Worm (Caenorhabditis elegans): ENCODE measurements around the gene hlh-8.

Gene hlh-8

DNA sequence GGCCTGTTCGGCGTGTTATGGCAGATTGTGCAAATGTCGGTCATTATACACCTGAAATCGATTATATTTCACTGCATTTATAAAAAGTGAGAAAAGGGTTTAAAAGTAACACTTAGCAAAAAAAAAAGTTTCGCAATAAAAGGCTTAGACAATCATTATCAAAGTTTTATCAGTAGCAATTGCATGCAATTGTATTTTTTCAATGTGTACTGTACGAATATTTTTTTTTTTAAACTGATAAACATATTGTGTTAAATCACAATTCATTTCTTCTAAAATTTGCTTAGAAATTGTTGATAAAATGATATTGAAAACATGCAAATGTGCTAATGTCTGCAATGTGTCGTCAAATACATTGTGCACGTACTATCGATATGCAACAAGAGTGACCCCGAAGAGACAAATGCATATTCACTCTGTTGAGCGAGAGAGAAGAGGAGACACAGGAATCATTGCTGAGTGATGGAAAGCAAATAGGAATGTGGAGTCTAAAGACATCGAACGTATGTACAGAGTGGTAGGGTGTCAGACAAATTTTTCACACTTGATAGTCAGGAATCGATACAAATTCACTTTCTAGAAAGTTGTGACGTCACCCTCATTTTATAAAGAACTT is 20.1 kb downstream of the hlh-8 start, which contains the start of gene C02B8.6 (continued):
- TF ChIP-seq unc-86 (tag; optimal IDR thresholded peaks at IDR 0.05) (no peak), unc-98 (GFP tag; IDR thresholded peaks at IDR 0.05) (no peak), nhr-47 (tag; optimal IDR thresholded peaks at IDR 0.05) (peak; percentile 39), hlh-17 (GFP tag; optimal IDR thresholded peaks at IDR 0.05; ENCODE audit: borderline replicate concordance) (no peak), xbp-1 (tag; optimal IDR thresholded peaks at IDR 0.05) (peak; percentile 27), elt-2 (tag; optimal IDR thresholded peaks at IDR 0.05) (peak; percentile 13), nhr-12 (tag; optimal IDR thresholded peaks at IDR 0.05) (no peak), lin-35 (GFP tag; optimal IDR thresholded peaks at IDR 0.05) (peak; percentile 24 to 60), blmp-1 (tag; optimal IDR thresholded peaks at IDR 0.05) (peak; percentile 63), Y116A8C.19 (tag; optimal IDR thresholded peaks at IDR 0.05; ENCODE audit: borderline replicate concordance) (no peak), fkh-8 (tag; optimal IDR thresholded peaks at IDR 0.05) (no peak), ceh-82 (tag; optimal IDR thresholded peaks at IDR 0.05) (peak in 1 of 3 experiments; percentile 29), egl-27 (tag; optimal IDR thresholded peaks at IDR 0.05) (no peak), ceh-63 (GFP tag; optimal IDR thresholded peaks at IDR 0.05) (no peak), C16A3.4 (tag; optimal IDR thresholded peaks at IDR 0.05) (peak; percentile 42), mdl-1 (tag; optimal IDR thresholded peaks at IDR 0.05) (peak in 1 of 2 experiments; percentile 23), zip-4 (GFP tag; optimal IDR thresholded peaks at IDR 0.05) (no peak), nhr-11 (tag; optimal IDR thresholded peaks at IDR 0.05) (no peak)

DNA sequence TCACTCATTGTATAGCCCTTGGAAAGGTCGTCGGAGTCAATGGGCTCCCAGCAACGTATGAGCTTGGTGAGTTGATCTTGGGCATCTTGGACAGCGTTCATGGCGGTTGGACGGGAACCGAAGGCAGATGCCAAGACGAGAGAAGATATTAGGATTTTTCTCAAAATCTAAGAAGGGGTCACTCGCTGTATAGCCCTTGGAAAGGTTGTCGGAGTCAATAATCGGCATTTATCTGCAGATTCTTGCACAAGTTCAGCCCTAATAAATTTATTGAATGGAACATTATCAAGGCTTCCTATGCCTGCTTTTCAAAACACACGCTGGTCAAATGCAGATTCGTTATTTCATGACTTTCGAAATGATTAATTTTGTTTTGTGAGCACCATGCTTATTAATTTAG is 21.5 kb downstream of the hlh-8 start, which contains the start of gene C02B8.7:
Gene C02B8.7, minus strand, starts transcription at position 101 of the 400 bp plus-strand sequence.
- TF ChIP-seq lin-35 (GFP tag; optimal IDR thresholded peaks at IDR 0.05) = no peak
- no peak for TF ChIP-seq fkh-10 (GFP tag; optimal IDR thresholded peaks at IDR 0.05)
- TF ChIP-seq Y116A8C.19 (tag; optimal IDR thresholded peaks at IDR 0.05; ENCODE audit: borderline replicate concordance) = no peak
- TF ChIP-seq isw-1 (GFP tag; IDR thresholded peaks at IDR 0.05) = no peak
- no peak for TF ChIP-seq unc-86 (tag; optimal IDR thresholded peaks at IDR 0.05)
- no peak for TF ChIP-seq egl-13 (tag; optimal IDR thresholded peaks at IDR 0.05)
- no peak for TF ChIP-seq jun-1 (tag; optimal IDR thresholded peaks at IDR 0.05)

DNA sequence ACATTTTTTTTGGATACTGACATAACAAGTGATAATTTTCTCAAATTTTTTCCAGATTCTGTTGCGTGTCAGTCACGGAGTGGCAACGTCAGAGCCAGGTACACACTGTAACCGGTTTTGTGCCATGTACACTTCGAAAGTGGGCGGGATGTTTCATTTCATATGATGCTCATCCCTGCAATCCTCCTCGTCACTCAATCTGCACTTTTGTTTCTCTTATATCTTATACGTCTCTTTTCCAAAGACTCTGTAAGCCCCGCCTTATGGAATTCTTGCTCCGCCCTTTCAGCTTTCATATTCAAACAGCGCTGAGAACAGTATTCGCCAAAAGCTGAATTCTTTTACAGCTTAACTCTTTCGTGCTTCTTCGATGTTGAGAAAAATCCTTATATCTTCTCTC is 22.9 kb downstream of the hlh-8 start, which contains the start of gene C02B8.3:
Gene C02B8.3, plus strand, starts transcription at position 301 of the 400 bp plus-strand sequence.
- TF ChIP-seq efl-3 (GFP tag; optimal IDR thresholded peaks at IDR 0.05) (no peak), vab-15 (tag; optimal IDR thresholded peaks at IDR 0.05) (no peak), ceh-8 (GFP tag; optimal IDR thresholded peaks at IDR 0.05) (no peak), nhr-11 (tag; optimal IDR thresholded peaks at IDR 0.05) (no peak), hpl-2 (GFP tag; optimal IDR thresholded peaks at IDR 0.05) (no peak)

DNA sequence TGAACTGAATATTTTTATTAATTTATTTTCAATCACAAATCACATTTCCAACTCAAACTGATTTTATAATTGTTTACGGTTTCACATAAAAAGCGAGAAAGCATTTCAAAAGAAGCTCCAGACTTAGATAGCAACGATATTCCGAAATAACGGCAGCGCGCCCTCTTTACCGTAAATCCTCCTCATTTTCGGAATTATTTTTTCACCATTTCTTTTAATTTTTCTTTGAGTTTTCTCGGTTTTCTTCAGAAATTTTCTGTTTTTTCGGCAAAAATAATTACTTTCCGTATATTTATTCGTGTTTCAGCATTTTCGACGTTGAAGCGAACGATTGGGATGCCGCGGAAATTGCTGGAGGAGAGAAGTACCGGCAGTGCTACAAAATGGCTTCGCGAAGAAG is 31.1 kb downstream of the hlh-8 start, which contains the start of gene C02B8.1:
Gene C02B8.1, plus strand, starts transcription at position 301 of the 400 bp plus-strand sequence.
- TF ChIP-seq ces-1 (GFP tag; optimal IDR thresholded peaks at IDR 0.05) (no peak), efl-1 (optimal IDR thresholded peaks at IDR 0.05) (no peak), efl-1 (GFP tag; optimal IDR thresholded peaks at IDR 0.05 in 1 of 2) (peak in 1 of 2 experiments; percentile 6)

DNA sequence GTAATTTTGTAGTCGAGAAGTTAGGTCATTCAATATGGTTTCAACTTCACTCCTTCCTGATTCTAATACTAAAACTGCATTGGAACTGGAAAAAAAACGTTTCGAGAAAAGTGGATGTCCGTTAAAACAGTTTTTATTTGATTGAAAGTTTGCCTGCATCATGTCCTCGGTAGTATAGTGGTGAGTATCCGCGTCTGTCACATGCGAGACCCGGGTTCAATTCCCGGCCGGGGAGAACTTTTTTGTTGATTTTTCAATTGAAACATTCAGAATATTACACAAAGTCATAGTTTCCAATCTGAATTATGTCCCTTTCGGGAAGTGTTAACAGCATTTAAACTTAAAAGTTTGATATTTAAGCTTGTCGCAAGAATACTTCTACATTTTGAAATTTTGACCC is 32.7 kb downstream of the hlh-8 start:
- TF ChIP-seq mep-1 (tag; optimal IDR thresholded peaks at IDR 0.05) (peak; percentile 8), pax-3 (tag; optimal IDR thresholded peaks at IDR 0.05) (no peak), snpc-4 (tag; optimal IDR thresholded peaks at IDR 0.05) (no peak), C34B4.2 (tag; optimal IDR thresholded peaks at IDR 0.05) (no peak)

Data from whole organism, L1 larva.